Worm (Caenorhabditis elegans) whole organism, midembryonic: ENCODE results near the gene T28A11.19.

Experiments
- T22C8.4 ChIP-seq: fragments of 200-800 bp; sonication (Bioruptor generic); IDR thresholded peaks from 2 replicates; pipeline ENCODE4 v1.3.6; 2022; ENCODE audit warnings: missing genetic modification characterization, missing compliant biosample characterization
- cog-1 ChIP-seq: sonication (generic microtip); optimal IDR thresholded peaks from 2 replicates; lab custom pipeline; 2016; ENCODE audit warnings: missing genetic modification characterization, missing compliant biosample characterization
- flt-1 ChIP-seq: fragments of 200-800 bp; sonication (Bioruptor generic); IDR thresholded peaks from 2 replicates; pipeline ENCODE4 v1.3.6; 2022; ENCODE audit warnings: missing genetic modification characterization, missing compliant biosample characterization
- tab-1 ChIP-seq: fragments of 200-800 bp; sonication (Bioruptor generic); IDR thresholded peaks from 2 replicates; pipeline ENCODE4 v1.3.6; 2022; ENCODE audit warnings: missing genetic modification characterization, missing compliant biosample characterization
- ztf-29 ChIP-seq: fragments of 200-800 bp; sonication (Bioruptor generic); IDR thresholded peaks from 2 replicates; pipeline ENCODE4 v1.3.6; 2022; ENCODE audit warnings: missing genetic modification reagents, missing genetic modification characterization, missing compliant biosample characterization

DNA sequence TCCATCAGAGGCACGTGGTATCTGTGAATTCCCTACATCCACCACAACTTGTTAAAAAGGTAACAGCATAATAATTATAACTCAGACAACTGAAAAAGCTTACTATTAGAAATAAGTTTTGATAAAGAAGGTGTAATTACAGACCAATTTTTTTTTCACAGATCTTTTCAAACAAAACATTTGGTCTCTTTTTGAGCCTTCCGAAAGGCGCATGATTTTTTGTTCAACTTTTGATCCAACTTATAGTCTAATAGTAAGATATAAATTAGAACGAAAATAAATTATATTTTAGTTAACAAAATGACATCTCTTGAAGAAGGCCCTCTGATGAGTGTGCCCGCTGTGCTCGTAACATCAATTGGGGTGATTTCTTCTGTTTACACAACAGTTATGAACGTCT, 38.9 kb upstream of the T28A11.19 start, which contains the start of gene srbc-3:
- TF ChIP-seq ztf-29 (GFP tag; lab: Robert Waterston, UW) (no peak), flt-1 (GFP tag; lab: Robert Waterston, UW) (no peak), tab-1 (GFP tag; lab: Robert Waterston, UW) (no peak), T22C8.4 (GFP tag; lab: Robert Waterston, UW) (no peak), cog-1 (tag; lab: Kevin White, UChicago) (no peak)
